Worm (Caenorhabditis elegans) whole organism, L1 larva: Measurements from ENCODE around the gene ndua-1.
A peak's percentile ranks its signal among the peaks of the same experiment; 100 is the strongest.

Experiments used
- ama-1 ChIP-seq: fragments of 150-350 bp; optimal IDR thresholded peaks from 2 replicates; lab custom pipeline; 2014
- blmp-1 ChIP-seq: fragments of 150-350 bp; optimal IDR thresholded peaks from 2 replicates; lab custom pipeline; 2014; ENCODE audit warnings: missing biosample characterization, missing genetic modification characterization
- ceh-63 ChIP-seq: fragments of 200-800 bp; sonication (Bioruptor generic); optimal IDR thresholded peaks from 2 replicates; lab custom pipeline; 2018; ENCODE audit warnings: mild to moderate bottlenecking, missing genetic modification characterization, missing compliant biosample characterization
- efl-1 ChIP-seq, 4 experiments: fragments of 150-350 bp; optimal IDR thresholded peaks in 3 of 4; peaks in 1 of 4; 1 replicate in 1 of 4; 2 replicates in 3 of 4; lab custom pipeline; 2014; ENCODE audit warnings: missing biosample characterization in 2 of 4, missing genetic modification characterization in 2 of 4, missing genetic modification reagents in 2 of 4
- egl-27 ChIP-seq, 2 experiments: fragments of 150-350 bp in 1 of 2; sonication (generic microtip); optimal IDR thresholded peaks; 3 replicates each; lab custom pipeline; 2017 to 2018; ENCODE audit warnings: missing biosample characterization in 2 of 2, missing genetic modification characterization in 2 of 2, missing genetic modification reagents in 2 of 2
- fos-1 ChIP-seq: fragments of 150-350 bp; optimal IDR thresholded peaks from 2 replicates; lab custom pipeline; 2014; ENCODE audit warnings: missing biosample characterization, missing genetic modification characterization
- lsy-2 ChIP-seq, 2 experiments: fragments of 150-350 bp; optimal IDR thresholded peaks; 2 replicates each; lab custom pipeline; 2014; ENCODE audit warnings: missing biosample characterization in 2 of 2, missing genetic modification characterization in 2 of 2
- mdl-1 ChIP-seq, 2 experiments: fragments of 150-350 bp; optimal IDR thresholded peaks; 2 replicates each; lab custom pipeline; 2014 to 2017; ENCODE audit warnings: missing biosample characterization in 2 of 2, missing genetic modification characterization in 2 of 2, inconsistent platforms in 1 of 2
- nhr-47 ChIP-seq: sonication (generic microtip); optimal IDR thresholded peaks from 2 replicates; lab custom pipeline; 2016; ENCODE audit warnings: mild to moderate bottlenecking, missing genetic modification characterization, moderate library complexity, missing compliant biosample characterization
- snpc-4 ChIP-seq: fragments of 150-350 bp; optimal IDR thresholded peaks from 2 replicates; lab custom pipeline; 2014; ENCODE audit warnings: missing biosample characterization, missing genetic modification characterization

DNA sequence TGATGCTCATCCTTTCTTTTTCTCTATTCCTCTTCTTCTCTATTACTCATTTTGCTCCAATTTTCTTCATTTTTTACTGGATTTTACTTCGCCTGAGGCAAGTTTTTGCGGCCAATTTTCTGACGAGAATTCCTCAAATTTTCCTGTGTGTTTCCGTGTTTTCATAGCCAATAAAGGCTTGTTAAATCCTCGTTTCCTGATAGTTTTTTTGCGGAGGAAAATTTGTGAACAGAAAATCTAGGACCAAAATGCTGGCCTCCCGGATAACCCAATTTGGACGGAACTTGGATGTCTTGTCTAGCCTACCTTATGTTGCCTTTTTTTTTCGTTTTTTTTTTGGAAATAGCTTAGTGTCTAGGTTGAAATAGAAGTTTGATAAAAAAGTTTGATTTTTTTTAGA lies 38.1 kb downstream of the ndua-1 start:
- TF ChIP-seq egl-27 (tag; optimal IDR thresholded peaks at IDR 0.05; lab: Kevin White, UChicago) (no peak), blmp-1 (tag; lab: Kevin White, UChicago) (no peak), mdl-1 (tag; optimal IDR thresholded peaks at IDR 0.05; lab: Kevin White, UChicago) (no peak), ama-1 (no peak), ceh-63 (GFP tag; lab: Kevin White, UChicago) (no peak), nhr-47 (tag; lab: Kevin White, UChicago) (no peak), lsy-2 (tag; optimal IDR thresholded peaks at IDR 0.05; lab: Kevin White, UChicago) (no peak), snpc-4 (tag; lab: Kevin White, UChicago) (no peak), fos-1 (no peak), efl-1 (optimal IDR thresholded peaks at IDR 0.05; lab: Kevin White, UChicago) (no peak), efl-1 (GFP tag; optimal IDR thresholded peaks at IDR 0.05 in 1 of 2; lab: Kevin White, UChicago) (peak in 1 of 2 experiments; percentile 7)
